Worm (Caenorhabditis elegans) whole organism, L4 larva: ENCODE measurements around the gene C45G9.11.

ENCODE experiments used
- ceh-82 ChIP-seq: sonication (generic microtip); optimal IDR thresholded peaks from 2 replicates; lab custom pipeline; 2017; ENCODE audit warnings: missing biosample characterization, missing genetic modification characterization
- hif-1 ChIP-seq, 2 experiments: sonication (generic microtip); optimal IDR thresholded peaks; 2 replicates each; lab custom pipeline; 2016 to 2017; ENCODE audit warnings: missing compliant biosample characterization in 2 of 2, missing genetic modification characterization in 2 of 2, missing genetic modification reagents in 2 of 2, missing genotype in 2 of 2, mild to moderate bottlenecking in 1 of 2
- nhr-237 ChIP-seq: sonication (generic microtip); optimal IDR thresholded peaks from 2 replicates; lab custom pipeline; 2017; ENCODE audit warnings: missing biosample characterization, missing genetic modification characterization

ce11 chrIII:5024393-5024964, 44.0 kb downstream of the C45G9.11 start, which contains the start of gene pcf-11:
- TF ChIP-seq hif-1 (tag; optimal IDR thresholded peaks at IDR 0.05; lab: Kevin White, UChicago) (no peak), ceh-82 (no peak), nhr-237 (tag; lab: Kevin White, UChicago) (no peak)
